Fruit fly (Drosophila melanogaster): ENCODE results near the gene CG7465.

DNA sequence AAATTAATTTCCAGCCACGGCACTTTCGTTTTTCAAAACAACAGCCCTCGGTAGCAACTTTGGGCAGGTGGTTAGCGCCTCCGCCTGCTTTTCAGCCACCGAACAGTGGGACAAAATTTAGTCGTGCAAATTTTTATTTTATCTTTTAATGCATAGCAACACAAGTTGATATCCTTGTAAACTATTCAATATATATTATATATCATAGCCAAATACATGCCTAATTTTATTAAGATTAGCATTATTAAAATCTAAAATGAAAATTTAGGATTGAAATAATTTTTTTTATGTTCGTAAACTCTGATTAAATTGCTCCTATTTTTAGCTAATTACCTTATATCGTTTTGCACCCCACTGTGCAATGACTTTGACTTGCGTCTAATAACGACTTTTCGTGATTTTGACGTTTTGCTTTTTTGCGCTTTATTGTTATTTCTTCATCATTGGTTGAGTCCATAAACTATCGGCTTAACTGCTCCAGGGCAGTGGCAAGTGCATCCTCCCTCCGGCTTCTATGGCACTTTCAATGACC lies 28.9 kb downstream of the CG7465 start:
- TF ChIP-seq CG8478 (optimal IDR thresholded peaks at IDR 0.05) (no peak), CTCF (optimal IDR thresholded peaks at IDR 0.05) (no peak)
